Worm (Caenorhabditis elegans): ENCODE data around the gene nspb-8.

The nspb-8 gene

DNA sequence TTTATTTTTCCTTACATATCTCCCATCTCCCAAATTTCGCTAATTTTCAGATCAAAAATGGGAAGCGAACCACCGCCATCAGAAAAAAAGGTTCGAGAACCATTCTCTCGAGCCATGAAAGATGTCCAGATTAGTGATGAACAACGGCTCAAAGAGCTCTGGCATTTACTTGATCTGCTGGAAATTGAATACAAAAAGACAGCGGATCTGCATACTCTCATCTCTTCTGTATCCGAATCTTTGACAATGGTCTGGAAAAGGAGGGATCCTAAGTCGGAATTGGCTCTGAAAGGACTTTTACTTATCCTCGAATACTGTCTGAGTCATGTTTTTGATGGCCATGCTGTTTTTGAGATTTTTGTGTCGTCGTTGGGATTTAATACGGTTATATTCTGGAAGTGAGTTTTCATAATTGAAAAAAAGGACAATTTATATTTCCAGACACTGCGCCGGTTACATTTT is 20.4 kb upstream of the nspb-8 start, which contains the start of gene tps-2:
TSS of gene tps-2 (plus strand) at position 51 of the 462 bp plus-strand sequence.
- no peak for TF ChIP-seq flt-1 (GFP tag; IDR thresholded peaks at IDR 0.05)
- no peak for TF ChIP-seq tab-1 (GFP tag; IDR thresholded peaks at IDR 0.05)
- no peak for TF ChIP-seq cog-1 (tag; optimal IDR thresholded peaks at IDR 0.05)
- TF ChIP-seq med-1 (GFP tag; optimal IDR thresholded peaks at IDR 0.05; ENCODE audit: insufficient read depth), result no peak
- TF ChIP-seq klf-2 (GFP tag; conservative IDR thresholded peaks at IDR 0.05), result no peak
- no peak for TF ChIP-seq ztf-23 (GFP tag; IDR thresholded peaks at IDR 0.05)
- no peak for TF ChIP-seq ref-1 (GFP tag; conservative IDR thresholded peaks at IDR 0.05)
- TF ChIP-seq T22C8.4 (GFP tag; IDR thresholded peaks at IDR 0.05), result no peak
- no peak for TF ChIP-seq ztf-29 (GFP tag; IDR thresholded peaks at IDR 0.05)

DNA sequence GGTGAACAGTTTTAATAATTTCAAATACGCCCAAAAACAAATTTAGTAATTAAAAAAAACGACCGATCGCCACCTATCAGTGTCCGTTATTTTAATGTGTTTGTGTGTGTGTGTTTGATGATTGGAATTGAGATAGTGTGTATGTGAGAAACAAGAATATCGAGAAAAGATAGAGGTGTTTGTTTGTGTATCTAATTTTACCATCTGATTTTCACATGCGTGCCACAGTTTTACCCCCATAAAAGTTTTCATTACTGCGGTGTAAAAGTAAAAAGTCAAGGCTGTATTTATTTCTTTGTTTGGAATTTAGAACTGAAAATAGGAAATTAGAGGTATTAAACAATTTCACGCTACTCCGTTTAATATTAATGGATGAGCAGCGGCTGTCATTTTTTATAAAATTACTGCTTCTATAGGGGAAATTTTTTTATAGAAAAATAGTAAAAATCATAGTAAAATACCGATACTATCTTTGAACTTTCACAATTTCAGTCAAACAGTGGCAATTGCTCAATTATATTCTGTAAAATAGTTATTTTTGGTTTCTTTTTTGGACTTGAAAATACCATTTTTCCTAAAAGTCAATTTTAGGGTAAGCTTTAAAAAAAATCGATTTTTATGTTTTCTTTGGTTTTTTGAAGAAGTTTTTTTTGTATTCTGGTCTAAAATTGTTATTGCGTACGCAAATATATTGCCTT is 19.6 kb upstream of the nspb-8 start:
- TF ChIP-seq klf-2 (GFP tag; conservative IDR thresholded peaks at IDR 0.05), result no peak
- no peak for TF ChIP-seq ref-1 (GFP tag; conservative IDR thresholded peaks at IDR 0.05)
- TF ChIP-seq ztf-29 (GFP tag; IDR thresholded peaks at IDR 0.05), result no peak
- no peak for TF ChIP-seq med-1 (GFP tag; optimal IDR thresholded peaks at IDR 0.05; ENCODE audit: insufficient read depth)
- TF ChIP-seq flt-1 (GFP tag; IDR thresholded peaks at IDR 0.05), result no peak
- TF ChIP-seq cog-1 (tag; optimal IDR thresholded peaks at IDR 0.05), result no peak
- no peak for TF ChIP-seq tab-1 (GFP tag; IDR thresholded peaks at IDR 0.05)
- TF ChIP-seq ztf-23 (GFP tag; IDR thresholded peaks at IDR 0.05), result no peak
- TF ChIP-seq T22C8.4 (GFP tag; IDR thresholded peaks at IDR 0.05), result no peak

DNA sequence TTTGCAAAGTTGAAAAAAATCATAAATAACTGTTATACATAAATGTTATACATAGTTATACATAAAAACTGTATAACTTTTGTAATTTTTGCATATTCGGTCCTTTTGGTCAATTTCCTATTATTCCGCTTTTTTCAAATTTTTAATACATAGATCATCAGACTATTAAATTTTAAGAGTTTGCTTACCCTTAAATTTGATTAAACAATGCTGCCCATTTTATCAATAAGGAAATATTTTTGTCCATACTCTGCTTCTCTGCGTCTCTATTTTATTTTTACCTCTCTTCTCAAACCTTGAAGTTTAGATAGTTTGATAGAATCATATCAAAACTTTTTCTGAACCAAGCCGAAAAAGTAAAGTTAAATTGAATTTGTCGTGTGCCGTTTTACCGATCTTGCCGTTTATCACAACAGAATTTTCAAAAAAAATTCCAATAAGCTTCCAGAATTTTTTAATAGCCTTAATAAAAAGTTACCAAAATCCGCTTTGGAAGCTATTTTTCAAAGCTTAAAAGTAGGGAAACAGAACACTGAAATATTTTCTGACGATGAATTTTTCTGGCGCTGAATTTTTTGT is 18.9 kb upstream of the nspb-8 start:
- TF ChIP-seq tab-1 (GFP tag; IDR thresholded peaks at IDR 0.05) (no peak), med-1 (GFP tag; optimal IDR thresholded peaks at IDR 0.05; ENCODE audit: insufficient read depth) (no peak), cog-1 (tag; optimal IDR thresholded peaks at IDR 0.05) (no peak), klf-2 (GFP tag; conservative IDR thresholded peaks at IDR 0.05) (no peak), ztf-29 (GFP tag; IDR thresholded peaks at IDR 0.05) (no peak), T22C8.4 (GFP tag; IDR thresholded peaks at IDR 0.05) (no peak), flt-1 (GFP tag; IDR thresholded peaks at IDR 0.05) (no peak), ref-1 (GFP tag; conservative IDR thresholded peaks at IDR 0.05) (no peak)

DNA sequence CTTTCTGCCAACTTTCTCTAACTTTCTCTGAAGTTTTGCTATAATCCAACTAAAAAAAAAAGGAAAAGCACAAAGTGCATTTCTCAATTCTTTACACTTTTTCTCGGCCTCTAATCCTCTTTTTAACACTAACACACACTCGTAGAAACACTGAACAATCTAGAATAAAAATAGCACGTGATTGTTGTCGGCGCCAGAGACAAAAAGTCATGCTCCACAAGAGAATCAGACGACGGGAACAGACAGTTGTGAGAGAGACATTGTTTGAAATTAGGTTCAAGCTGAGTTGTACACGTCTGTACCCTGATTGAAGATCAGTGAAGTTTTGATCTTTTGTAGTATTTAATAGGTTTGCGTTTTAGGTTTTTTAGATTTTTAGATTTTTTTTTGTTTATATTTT is 17.9 kb upstream of the nspb-8 start:
- TF ChIP-seq ref-1 (GFP tag; conservative IDR thresholded peaks at IDR 0.05), result no peak
- TF ChIP-seq klf-2 (GFP tag; conservative IDR thresholded peaks at IDR 0.05), result no peak
- no peak for TF ChIP-seq ztf-29 (GFP tag; IDR thresholded peaks at IDR 0.05)
- TF ChIP-seq ztf-23 (GFP tag; IDR thresholded peaks at IDR 0.05), result no peak
- no peak for TF ChIP-seq flt-1 (GFP tag; IDR thresholded peaks at IDR 0.05)
- no peak for TF ChIP-seq med-1 (GFP tag; optimal IDR thresholded peaks at IDR 0.05; ENCODE audit: insufficient read depth)
- TF ChIP-seq cog-1 (tag; optimal IDR thresholded peaks at IDR 0.05), result no peak
- TF ChIP-seq T22C8.4 (GFP tag; IDR thresholded peaks at IDR 0.05), result no peak
- TF ChIP-seq tab-1 (GFP tag; IDR thresholded peaks at IDR 0.05), result no peak

DNA sequence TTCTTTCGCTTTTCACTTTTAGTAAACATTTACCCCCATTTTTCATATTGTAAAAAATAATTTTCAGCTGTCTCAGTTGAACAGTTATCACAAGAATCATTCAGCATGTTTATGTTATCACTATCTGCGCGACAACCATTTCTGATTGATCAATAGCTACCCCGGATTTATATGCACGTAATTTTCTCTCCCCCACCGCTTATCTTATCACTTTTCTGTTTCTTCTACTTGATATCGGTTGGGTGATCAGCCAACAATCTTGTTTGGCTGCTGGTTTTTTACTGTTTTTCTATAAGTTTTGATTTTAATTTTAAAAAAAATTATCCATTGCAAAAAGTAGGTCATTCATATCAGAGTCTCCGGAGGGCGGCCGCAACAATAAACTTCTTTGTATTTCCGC is 17.3 kb upstream of the nspb-8 start:
- no peak for TF ChIP-seq ztf-23 (GFP tag; IDR thresholded peaks at IDR 0.05)
- no peak for TF ChIP-seq med-1 (GFP tag; optimal IDR thresholded peaks at IDR 0.05; ENCODE audit: insufficient read depth)
- TF ChIP-seq cog-1 (tag; optimal IDR thresholded peaks at IDR 0.05), result no peak
- no peak for TF ChIP-seq T22C8.4 (GFP tag; IDR thresholded peaks at IDR 0.05)
- no peak for TF ChIP-seq ztf-29 (GFP tag; IDR thresholded peaks at IDR 0.05)
- no peak for TF ChIP-seq flt-1 (GFP tag; IDR thresholded peaks at IDR 0.05)
- no peak for TF ChIP-seq tab-1 (GFP tag; IDR thresholded peaks at IDR 0.05)
- TF ChIP-seq ref-1 (GFP tag; conservative IDR thresholded peaks at IDR 0.05), result no peak
- TF ChIP-seq klf-2 (GFP tag; conservative IDR thresholded peaks at IDR 0.05), result no peak

DNA sequence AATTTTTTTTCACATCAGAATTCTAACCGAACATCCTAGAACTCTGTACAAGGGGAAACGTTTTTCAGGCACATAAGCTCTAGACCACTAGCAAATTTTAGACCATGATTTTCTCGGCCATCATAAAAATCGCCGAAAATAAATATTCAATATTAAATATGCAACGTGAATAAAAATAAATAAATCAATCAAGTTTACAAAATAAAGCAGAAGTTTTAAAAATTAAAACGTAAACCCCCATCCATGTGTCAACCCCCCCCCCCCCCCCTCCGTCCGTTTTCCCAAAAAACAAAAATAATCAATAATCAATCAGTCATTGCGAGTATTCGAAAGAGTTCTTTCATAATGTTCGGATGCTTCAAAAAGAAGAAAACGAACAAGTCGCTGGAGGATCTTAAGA is 12.8 kb upstream of the nspb-8 start, which contains the start of gene catp-4:
TSS of gene catp-4 (plus strand) at position 301 of the 400 bp plus-strand sequence.
- TF ChIP-seq ztf-23 (GFP tag; IDR thresholded peaks at IDR 0.05) (no peak), cog-1 (tag; optimal IDR thresholded peaks at IDR 0.05) (no peak), flt-1 (GFP tag; IDR thresholded peaks at IDR 0.05) (no peak), ztf-29 (GFP tag; IDR thresholded peaks at IDR 0.05) (no peak), klf-2 (GFP tag; conservative IDR thresholded peaks at IDR 0.05) (no peak)

DNA sequence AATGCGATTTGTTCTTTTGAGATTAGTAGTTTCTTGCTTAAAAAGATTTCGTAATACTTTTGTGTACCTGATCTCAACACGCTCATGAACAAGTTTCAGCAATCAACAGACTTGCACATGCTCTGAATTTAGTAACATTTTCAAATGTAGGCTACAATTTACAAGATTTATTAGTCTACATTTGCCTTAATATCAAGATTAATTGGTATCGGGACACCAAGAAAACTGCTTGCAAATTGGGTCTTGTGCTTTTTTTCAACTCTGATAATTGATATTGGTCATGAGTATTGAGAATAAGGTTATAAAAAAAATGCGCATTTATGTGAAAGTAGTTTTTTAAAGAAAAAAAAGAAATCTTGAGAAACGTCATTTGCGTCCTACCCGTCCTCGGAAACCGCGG is 12.2 kb upstream of the nspb-8 start:
- no peak for TF ChIP-seq cog-1 (tag; optimal IDR thresholded peaks at IDR 0.05)
- TF ChIP-seq klf-2 (GFP tag; conservative IDR thresholded peaks at IDR 0.05), result no peak

DNA sequence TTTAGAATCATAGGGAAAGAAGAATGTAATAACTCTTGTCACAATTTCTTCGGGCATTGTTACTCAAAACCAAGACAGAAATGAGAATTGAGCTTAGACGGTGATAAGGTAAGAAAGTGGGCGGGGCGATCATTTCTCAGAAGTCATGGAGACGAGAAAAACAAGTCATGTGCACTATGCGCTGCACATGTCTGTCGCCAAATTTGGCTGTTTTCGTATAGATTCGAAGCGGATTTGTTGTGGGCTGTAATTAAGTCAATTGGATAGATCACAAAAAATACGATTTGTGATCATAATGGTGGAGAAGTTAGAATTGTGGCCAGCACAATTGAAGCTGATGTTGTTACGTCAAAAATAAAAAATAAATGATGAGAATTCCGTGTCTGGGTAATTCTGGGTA is 11.2 kb upstream of the nspb-8 start, which contains the start of gene C01G12.7:
TSS of gene C01G12.7 (minus strand) at position 195 of the 400 bp plus-strand sequence.
- TF ChIP-seq cog-1 (tag; optimal IDR thresholded peaks at IDR 0.05) (no peak), klf-2 (GFP tag; conservative IDR thresholded peaks at IDR 0.05) (no peak), ztf-29 (GFP tag; IDR thresholded peaks at IDR 0.05) (no peak), flt-1 (GFP tag; IDR thresholded peaks at IDR 0.05) (no peak), med-1 (GFP tag; optimal IDR thresholded peaks at IDR 0.05; ENCODE audit: insufficient read depth) (no peak), ztf-23 (GFP tag; IDR thresholded peaks at IDR 0.05) (no peak), T22C8.4 (GFP tag; IDR thresholded peaks at IDR 0.05) (no peak), ref-1 (GFP tag; conservative IDR thresholded peaks at IDR 0.05) (no peak), tab-1 (GFP tag; IDR thresholded peaks at IDR 0.05) (no peak)

DNA sequence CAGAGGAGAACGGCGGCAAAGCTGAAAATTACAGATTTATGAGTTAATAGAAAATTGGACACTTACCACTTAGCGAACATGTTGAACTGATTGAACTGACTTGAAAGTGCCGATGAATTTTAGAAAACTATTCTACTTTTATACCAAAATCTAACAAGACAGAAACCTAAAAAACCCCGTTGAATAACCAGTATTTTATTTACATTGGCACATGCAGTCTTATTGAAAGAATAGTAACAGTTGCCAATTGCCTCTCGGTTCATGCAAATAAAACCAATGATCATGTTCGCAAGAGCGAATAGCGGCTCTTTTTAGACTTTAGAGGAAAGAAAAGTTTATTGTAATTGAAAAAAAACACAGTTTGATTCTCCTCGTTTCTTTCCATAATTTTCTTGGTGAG is 7.7 kb upstream of the nspb-8 start, which contains the start of gene nspb-10:
TSS of gene nspb-10 (minus strand) at position 101 of the 400 bp plus-strand sequence.
- TF ChIP-seq T22C8.4 (GFP tag; IDR thresholded peaks at IDR 0.05), result no peak
- no peak for TF ChIP-seq tab-1 (GFP tag; IDR thresholded peaks at IDR 0.05)
- no peak for TF ChIP-seq cog-1 (tag; optimal IDR thresholded peaks at IDR 0.05)
- no peak for TF ChIP-seq klf-2 (GFP tag; conservative IDR thresholded peaks at IDR 0.05)
- TF ChIP-seq ztf-29 (GFP tag; IDR thresholded peaks at IDR 0.05), result no peak
- TF ChIP-seq ztf-23 (GFP tag; IDR thresholded peaks at IDR 0.05), result no peak
- no peak for TF ChIP-seq ref-1 (GFP tag; conservative IDR thresholded peaks at IDR 0.05)
- TF ChIP-seq flt-1 (GFP tag; IDR thresholded peaks at IDR 0.05), result no peak
- no peak for TF ChIP-seq med-1 (GFP tag; optimal IDR thresholded peaks at IDR 0.05; ENCODE audit: insufficient read depth)

Measured in whole organism, midembryonic.